Worm (Caenorhabditis elegans) whole organism, L4/young adult: Measurements from ENCODE around the gene T07D4.5.

Experiments
- dao-5 ChIP-seq: sonication (generic microtip); optimal IDR thresholded peaks from 2 replicates; lab custom pipeline; 2016; ENCODE audit warnings: missing genotype, missing genetic modification characterization, moderate library complexity, missing compliant biosample characterization
- him-1 ChIP-seq: sonication (generic microtip); optimal IDR thresholded peaks from 2 replicates; lab custom pipeline; 2016; ENCODE audit warnings: missing genotype, missing genetic modification reagents, missing genetic modification characterization, missing compliant biosample characterization

DNA sequence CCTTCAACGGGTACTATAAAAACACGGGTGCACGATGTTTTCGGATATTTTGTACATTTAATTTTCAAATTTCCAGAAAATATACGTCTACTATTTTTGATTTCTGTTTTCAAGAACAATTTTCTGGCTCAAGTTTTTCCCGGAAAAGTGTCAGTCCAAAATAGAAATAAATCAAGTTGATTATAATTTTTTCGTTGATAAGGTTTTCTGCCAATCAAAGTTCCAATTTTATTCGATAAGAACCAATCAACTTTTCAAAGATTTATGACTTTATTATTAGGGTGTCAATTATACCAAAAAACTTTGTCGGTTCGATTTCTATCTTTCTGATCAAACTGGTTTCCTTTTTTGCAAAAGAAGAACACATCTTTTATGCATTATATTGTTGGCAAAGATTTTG is 30.5 kb upstream of the T07D4.5 start:
- TF ChIP-seq him-1 (tag; lab: Kevin White, UChicago) (no peak), dao-5 (tag; lab: Kevin White, UChicago) (no peak)
